Worm (Caenorhabditis elegans): ENCODE data around the gene srv-10.

- no peak for TF ChIP-seq unc-62 (GFP tag; optimal IDR thresholded peaks at IDR 0.05)
- no peak for TF ChIP-seq dpl-1 (GFP tag; optimal IDR thresholded peaks at IDR 0.05)
- no peak for TF ChIP-seq ceh-100 (GFP tag; IDR thresholded peaks at IDR 0.05)
- no peak for TF ChIP-seq snpc-4 (GFP tag; optimal IDR thresholded peaks at IDR 0.05)
- no peak for TF ChIP-seq snpc-4 (tag; optimal IDR thresholded peaks at IDR 0.05)
- no peak for TF ChIP-seq F49E8.2 (tag; optimal IDR thresholded peaks at IDR 0.05; ENCODE audit: insufficient read depth)
- TF ChIP-seq xnd-1 (tag; optimal IDR thresholded peaks at IDR 0.05), result no peak
- no peak for TF ChIP-seq ama-1 (optimal IDR thresholded peaks at IDR 0.05)
- TF ChIP-seq ama-1 (GFP tag; optimal IDR thresholded peaks at IDR 0.05), result no peak
- no peak for TF ChIP-seq bed-2 (GFP tag; IDR thresholded peaks at IDR 0.05)
- TF ChIP-seq attf-3 (GFP tag; conservative IDR thresholded peaks at IDR 0.05), result no peak
- TF ChIP-seq repo-1 (tag; optimal IDR thresholded peaks at IDR 0.05), result no peak
- TF ChIP-seq hrde-1 (tag; optimal IDR thresholded peaks at IDR 0.05; ENCODE audit: borderline replicate concordance), result no peak
- TF ChIP-seq rpc-1 (optimal IDR thresholded peaks at IDR 0.05), result no peak
- TF ChIP-seq rpc-1 (tag; optimal IDR thresholded peaks at IDR 0.05), result no peak
Measured at ce11 chrV:13411992-13412298, 11.8 kb upstream of the srv-10 start.

All from whole organism, young adult.